Worm (Caenorhabditis elegans): ENCODE measurements around the gene cisd-3.2.
A peak's percentile ranks its signal among the peaks of the same experiment; 100 is the strongest.

Gene cisd-3.2

DNA sequence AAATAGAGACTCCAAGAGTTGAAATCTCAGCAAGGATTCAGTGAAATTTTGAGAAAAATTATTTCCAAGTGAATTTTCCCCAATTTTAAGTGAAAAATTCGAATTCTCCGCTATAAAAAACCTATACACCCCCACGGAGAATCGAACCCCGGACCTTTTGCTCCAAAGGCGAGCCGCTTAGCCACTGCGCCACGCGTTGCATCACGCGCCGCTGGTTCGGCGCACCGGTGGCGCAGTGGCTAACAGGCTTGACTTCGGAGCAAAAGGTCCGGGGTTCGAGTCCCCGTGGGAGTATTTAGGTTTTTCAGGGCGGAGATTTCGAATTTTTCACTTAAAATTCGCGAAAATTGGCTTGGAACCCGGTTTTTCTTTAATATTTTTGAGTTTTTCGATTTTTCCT lies 35.4 kb downstream of the cisd-3.2 start:
- TF ChIP-seq Y105C5A.15 (GFP tag; IDR thresholded peaks at IDR 0.05), result 0 out of 2 replicates have a peak, but pooled peaks have one; percentile 11
- TF ChIP-seq lin-38 (GFP tag; IDR thresholded peaks at IDR 0.05), result 0 out of 2 replicates have a peak, but pooled peaks have one; percentile 14
- TF ChIP-seq F10B5.3 (tag; optimal IDR thresholded peaks at IDR 0.05), result no peak
- TF ChIP-seq pqm-1 (tag; optimal IDR thresholded peaks at IDR 0.05), result no peak
- no peak for TF ChIP-seq ceh-20 (GFP tag; IDR thresholded peaks at IDR 0.05)
- TF ChIP-seq mxl-3 (GFP tag; optimal IDR thresholded peaks at IDR 0.05), result no peak
- no peak for TF ChIP-seq zip-2 (tag; optimal IDR thresholded peaks at IDR 0.05)
- TF ChIP-seq ama-1 (optimal IDR thresholded peaks at IDR 0.05), result no peak
- peak; percentile 77 for TF ChIP-seq set-16 (GFP tag; IDR thresholded peaks at IDR 0.05)
- TF ChIP-seq vab-7 (GFP tag; IDR thresholded peaks at IDR 0.05), result no peak
- no peak for TF ChIP-seq hif-1 (tag; optimal IDR thresholded peaks at IDR 0.05)

ce11 chrIII:1576451-1576850 lies 36.2 kb downstream of the cisd-3.2 start, which contains the start of gene Y22D7AL.7:
Y22D7AL.7 (plus strand) TSS chrIII:1576751.
- TF ChIP-seq nhr-10 (tag; optimal IDR thresholded peaks at IDR 0.05) (no peak), zfp-2 (tag; optimal IDR thresholded peaks at IDR 0.05) (no peak), R02D3.7 (tag; optimal IDR thresholded peaks at IDR 0.05) (no peak), Y105C5A.15 (GFP tag; IDR thresholded peaks at IDR 0.05) (no peak), fos-1 (tag; optimal IDR thresholded peaks at IDR 0.05) (no peak), zip-2 (tag; optimal IDR thresholded peaks at IDR 0.05) (no peak), hlh-11 (tag; optimal IDR thresholded peaks at IDR 0.05) (no peak), lin-39 (tag; optimal IDR thresholded peaks at IDR 0.05) (no peak), F44E2.7 (GFP tag; IDR thresholded peaks at IDR 0.05) (no peak), madf-5 (GFP tag; IDR thresholded peaks at IDR 0.05) (no peak), nhr-6 (tag; optimal IDR thresholded peaks at IDR 0.05) (no peak), arid-1 (GFP tag; conservative IDR thresholded peaks at IDR 0.05) (no peak), nhr-76 (tag; optimal IDR thresholded peaks at IDR 0.05) (no peak), F26F4.8 (GFP tag; conservative IDR thresholded peaks at IDR 0.05) (no peak), cey-2 (tag; optimal IDR thresholded peaks at IDR 0.05; ENCODE audit: borderline replicate concordance, insufficient read depth) (no peak)

DNA sequence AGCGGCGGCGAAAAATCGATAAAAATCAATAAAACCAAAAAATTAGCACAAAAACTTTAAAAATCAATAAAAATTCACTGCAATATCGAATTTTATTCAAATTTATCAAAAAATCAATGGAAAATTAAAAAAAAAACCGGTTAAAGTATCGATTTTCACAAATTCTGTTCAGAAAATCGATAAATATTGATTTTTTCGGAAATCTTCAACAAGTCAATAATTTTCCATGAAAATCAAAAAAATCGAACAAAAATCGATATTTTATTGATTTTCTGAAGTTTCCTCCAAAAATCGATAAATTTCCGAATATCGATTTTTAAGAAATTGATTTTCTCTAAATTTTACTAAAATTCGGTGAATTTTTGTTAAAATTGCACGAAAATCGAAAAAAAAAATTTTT lies 38.3 kb downstream of the cisd-3.2 start:
- TF ChIP-seq gei-8 (GFP tag; optimal IDR thresholded peaks at IDR 0.05) (no peak), ceh-28 (tag; optimal IDR thresholded peaks at IDR 0.05) (peak; percentile 92)

ce11 chrIII:1579001-1579400 lies 38.7 kb downstream of the cisd-3.2 start:
- TF ChIP-seq madf-9 (GFP tag; conservative IDR thresholded peaks at IDR 0.05) (no peak), cey-2 (tag; optimal IDR thresholded peaks at IDR 0.05; ENCODE audit: borderline replicate concordance, insufficient read depth) (no peak), set-16 (GFP tag; IDR thresholded peaks at IDR 0.05) (peak; percentile 50), Y75B8A.6 (GFP tag; IDR thresholded peaks at IDR 0.05) (no peak), nhr-48 (tag; optimal IDR thresholded peaks at IDR 0.05) (no peak)

ce11 chrIII:1580142-1580541 lies 39.8 kb downstream of the cisd-3.2 start:
- no peak for TF ChIP-seq snpc-4 (tag; optimal IDR thresholded peaks at IDR 0.05)
- peak; percentile 100 for TF ChIP-seq ceh-28 (tag; optimal IDR thresholded peaks at IDR 0.05)

DNA sequence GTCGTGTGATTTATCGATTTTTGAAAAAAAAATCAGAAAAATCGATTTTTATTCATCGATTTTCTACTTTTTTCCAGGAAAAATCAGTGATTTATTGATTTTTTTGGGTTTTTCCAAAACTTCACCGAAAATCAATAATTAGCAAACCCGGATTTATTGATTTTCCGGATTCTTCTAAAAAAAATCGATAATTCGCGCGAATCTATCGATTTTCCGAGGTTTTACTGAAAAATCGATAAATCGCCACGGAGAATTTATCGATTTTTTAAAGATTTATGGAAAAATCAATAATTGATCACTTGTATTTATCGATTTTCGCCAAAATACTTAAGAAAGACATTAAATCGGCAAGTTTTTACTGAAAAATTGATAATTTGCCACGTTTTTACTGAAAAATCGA lies 43.2 kb downstream of the cisd-3.2 start:
- TF ChIP-seq aly-2 (tag; optimal IDR thresholded peaks at IDR 0.05) (no peak), snpc-1.2 (GFP tag; IDR thresholded peaks at IDR 0.05) (no peak), ceh-44 (GFP tag; IDR thresholded peaks at IDR 0.05) (no peak), arid-1 (GFP tag; conservative IDR thresholded peaks at IDR 0.05) (no peak), ceh-28 (tag; optimal IDR thresholded peaks at IDR 0.05) (peak; percentile 97), ztf-7 (tag; optimal IDR thresholded peaks at IDR 0.05) (no peak)

All from whole organism, L4 larva.